Fruit fly (Drosophila melanogaster): ENCODE measurements around the gene CG6700.

Gene CG6700

DNA sequence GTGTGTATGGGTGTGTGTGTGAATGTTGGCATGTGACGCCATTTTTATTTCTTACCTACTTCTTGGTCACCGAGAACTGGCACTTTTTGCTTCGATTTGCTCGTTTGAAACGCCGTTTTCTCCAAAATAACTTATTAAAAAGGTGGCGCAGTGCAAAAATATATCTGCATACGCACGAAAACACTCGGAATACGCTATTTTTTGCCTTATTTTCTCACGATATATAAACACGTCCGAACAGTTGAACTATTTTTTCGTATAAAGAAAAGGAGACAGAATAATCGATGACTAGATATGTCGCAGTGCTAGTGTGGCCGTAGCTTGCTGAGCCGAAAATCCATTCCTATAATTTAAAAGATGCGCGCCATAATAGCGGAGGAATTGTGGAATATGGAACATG is at the start of gene CG6700:
Gene CG6700, minus strand, starts transcription at position 272 of the 400 bp plus-strand sequence.
- TF ChIP-seq CTCF (optimal IDR thresholded peaks at IDR 0.05) (peak; percentile 12 to 19), CG8478 (optimal IDR thresholded peaks at IDR 0.05) (no peak)

DNA sequence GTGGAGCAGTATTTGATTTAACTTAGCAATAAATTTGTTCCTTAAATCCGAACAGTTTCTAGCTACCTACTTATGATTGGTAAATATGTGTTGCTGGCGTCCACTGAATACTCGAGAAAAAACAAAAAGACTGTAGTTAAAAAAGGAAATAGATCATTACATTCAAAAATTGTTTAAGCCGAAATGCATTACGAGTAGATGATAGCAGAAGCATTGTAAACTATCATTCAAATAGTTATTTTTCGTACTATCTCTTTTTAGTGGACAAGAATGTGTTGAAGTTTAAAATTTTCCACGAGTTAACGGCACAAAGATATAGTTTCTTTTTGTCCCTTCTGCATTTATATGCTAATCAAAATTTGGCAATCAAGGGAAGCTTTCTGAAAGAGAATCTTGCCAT is 46.4 kb upstream of the CG6700 start, which contains the start of gene CG14071:
Gene CG14071, minus strand, starts transcription at position 101 of the 400 bp plus-strand sequence.
- TF ChIP-seq CG8478 (optimal IDR thresholded peaks at IDR 0.05) (no peak), CTCF (optimal IDR thresholded peaks at IDR 0.05) (no peak)

DNA sequence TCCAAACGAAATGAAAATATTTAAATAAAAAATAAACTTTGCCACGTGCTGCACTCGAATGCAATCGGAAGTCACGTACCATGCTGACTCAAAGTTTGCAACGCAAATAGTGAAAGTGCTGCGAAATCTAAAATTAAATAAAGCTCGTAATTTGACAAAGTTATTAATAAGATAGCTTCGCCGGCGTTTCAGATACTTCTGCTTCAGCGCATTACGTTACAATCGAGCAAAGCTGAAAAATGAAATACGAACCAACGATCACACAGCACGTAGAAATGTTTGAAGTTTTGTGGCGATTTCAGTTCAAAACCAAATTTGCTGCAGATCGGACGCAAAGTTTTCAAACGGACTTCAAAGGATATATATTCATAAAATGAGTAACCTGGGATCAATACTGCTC is 27.5 kb upstream of the CG6700 start, which contains the start of gene CG12517:
Gene CG12517, plus strand, starts transcription at position 301 of the 400 bp plus-strand sequence.
- TF ChIP-seq CG8478 (optimal IDR thresholded peaks at IDR 0.05) (no peak), CTCF (optimal IDR thresholded peaks at IDR 0.05) (no peak)

DNA sequence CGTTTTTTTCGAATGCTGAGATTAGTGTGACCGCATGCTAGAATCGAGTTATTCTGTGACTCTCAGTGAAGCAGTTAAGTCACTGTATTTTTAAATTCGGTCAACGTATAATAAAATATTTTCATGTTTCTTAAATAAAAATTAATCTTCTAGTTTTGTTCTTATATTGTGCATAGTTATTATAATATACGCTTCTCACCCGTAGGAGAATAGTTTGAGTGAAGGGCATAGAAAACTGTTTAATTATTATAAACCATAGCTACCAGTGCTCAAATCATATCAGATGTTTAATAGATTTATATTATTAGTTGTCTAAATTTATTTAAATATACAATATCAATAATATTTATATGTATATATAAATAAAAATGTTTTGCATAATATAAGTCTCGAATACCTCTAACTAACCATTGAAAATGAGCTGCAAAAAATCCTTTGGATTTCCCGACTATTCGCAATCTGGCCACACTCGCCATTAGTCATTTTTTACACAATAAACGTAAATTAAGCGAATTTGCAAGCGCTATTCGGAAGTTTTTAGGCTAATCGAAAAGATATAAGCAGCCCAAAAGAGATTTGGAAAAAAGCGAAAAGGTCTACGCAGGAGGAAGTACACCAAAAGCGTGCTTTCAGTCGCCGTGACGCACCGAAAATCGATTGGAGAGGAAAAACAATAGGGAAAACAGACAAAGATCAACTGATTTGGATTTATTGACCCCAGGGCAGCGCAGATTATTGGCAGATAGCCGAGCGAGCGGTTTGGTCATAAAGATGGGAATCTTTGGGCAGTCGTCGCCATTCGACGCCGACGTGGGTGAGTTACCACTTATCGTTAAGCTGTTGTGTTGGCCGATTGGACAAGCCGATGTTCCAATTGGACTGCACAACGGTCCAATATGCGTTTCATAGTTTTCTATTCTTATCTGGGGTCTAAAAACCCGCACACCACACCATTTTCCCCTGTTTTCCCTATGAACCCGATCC is 16.0 kb upstream of the CG6700 start, which contains the start of the genes aurB and Stam:
Gene aurB, minus strand, starts transcription at position 31 of the 984 bp plus-strand sequence.
Gene Stam, plus strand, starts transcription at position 473 of the 984 bp plus-strand sequence.
- TF ChIP-seq CG8478 (optimal IDR thresholded peaks at IDR 0.05) (no peak), CTCF (optimal IDR thresholded peaks at IDR 0.05) (no peak)

DNA sequence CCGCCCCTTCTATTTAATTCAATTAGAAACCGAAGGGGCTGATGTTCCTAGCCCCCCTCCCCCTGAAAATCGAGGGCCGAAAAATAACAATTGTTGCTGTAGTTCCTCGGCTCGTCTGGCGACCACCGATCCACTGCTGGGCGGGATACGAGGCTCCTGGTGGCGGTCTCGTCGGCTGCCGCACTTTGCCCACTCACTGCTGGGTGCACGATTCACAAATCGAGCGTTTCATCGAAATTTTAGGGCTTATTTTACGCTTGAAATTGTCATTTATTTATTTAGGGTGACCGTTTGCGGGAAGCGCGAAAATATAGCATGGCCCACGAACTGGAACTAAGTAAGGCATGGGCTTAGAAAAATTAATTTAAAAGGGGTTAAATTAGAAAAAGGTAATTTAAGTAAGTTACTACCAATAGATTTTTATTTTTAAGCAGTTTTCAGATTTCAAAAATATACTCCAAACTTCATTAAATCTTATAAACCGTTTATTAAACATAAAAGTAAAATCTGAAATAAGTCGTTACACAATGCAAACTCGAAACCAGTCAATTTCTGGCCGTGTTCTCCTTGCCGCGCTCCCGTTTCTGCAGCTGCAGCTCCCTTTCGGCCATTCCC is 14.0 kb upstream of the CG6700 start, which contains the start of gene Dnz1:
Gene Dnz1, minus strand, starts transcription at position 317 of the 615 bp plus-strand sequence.
- TF ChIP-seq CG8478 (optimal IDR thresholded peaks at IDR 0.05) (no peak), CTCF (optimal IDR thresholded peaks at IDR 0.05) (no peak)

DNA sequence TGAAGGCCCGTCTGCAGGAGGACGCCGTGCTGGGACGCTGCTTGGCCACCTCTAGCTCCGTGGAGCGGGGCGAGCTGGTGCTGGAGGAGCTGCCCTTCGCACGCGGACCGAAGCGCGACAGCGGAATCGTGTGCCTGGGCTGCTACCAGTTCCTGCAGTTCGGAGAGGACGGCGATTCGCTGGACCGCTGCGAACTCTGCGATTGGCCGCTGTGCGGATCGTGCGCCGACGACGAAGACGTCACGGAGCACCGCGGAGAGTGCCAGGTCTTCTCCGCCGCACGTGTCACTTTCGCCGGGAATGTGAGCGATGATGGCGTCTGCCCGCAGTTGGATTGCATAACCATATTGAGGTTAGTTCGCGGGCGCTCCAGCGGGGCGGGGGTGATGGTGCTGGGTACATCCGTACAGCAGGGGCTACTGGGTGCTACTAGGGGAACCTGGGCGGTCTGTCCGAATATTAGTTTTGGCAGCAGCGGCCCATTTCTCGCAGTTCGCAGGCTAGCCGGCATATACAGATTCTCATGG is 9.0 kb upstream of the CG6700 start:
- TF ChIP-seq CTCF (optimal IDR thresholded peaks at IDR 0.05): no peak
- no peak for TF ChIP-seq CG8478 (optimal IDR thresholded peaks at IDR 0.05)

DNA sequence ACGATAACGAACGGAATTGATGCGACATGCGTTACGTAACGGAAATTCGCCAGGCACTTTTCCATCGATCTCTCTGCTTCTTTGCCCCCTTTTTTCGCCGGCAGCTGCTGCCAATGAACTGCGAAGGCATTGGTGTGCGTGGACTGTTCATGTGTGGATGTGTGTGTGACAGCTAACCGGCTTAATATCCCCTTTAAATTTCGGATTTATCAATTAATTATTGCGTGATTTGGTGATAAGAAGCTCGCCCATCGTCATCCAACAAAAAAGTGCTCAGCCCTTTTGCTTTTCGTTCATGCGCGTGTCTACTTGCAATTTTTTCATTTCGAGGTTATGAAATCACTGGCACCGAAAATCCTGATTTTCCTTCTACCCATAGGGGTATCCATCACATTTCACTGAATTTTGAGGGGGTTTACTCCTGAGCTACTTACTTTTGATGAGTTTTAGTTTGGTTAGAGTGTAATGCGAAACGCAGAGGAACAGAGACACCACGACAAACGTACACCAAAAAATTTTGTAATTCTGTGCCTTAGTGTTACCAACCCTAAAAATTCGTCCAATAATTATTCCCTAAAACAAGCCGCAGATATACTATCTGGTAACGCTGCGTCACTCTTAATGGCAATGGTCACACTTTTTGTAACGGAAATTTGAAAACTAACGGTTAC is 8.1 kb upstream of the CG6700 start, which contains the start of gene porin:
Gene porin, minus strand, starts transcription at position 529 of the 671 bp plus-strand sequence.
- TF ChIP-seq CG8478 (optimal IDR thresholded peaks at IDR 0.05) (no peak), CTCF (optimal IDR thresholded peaks at IDR 0.05) (peak in 1 of 2 experiments; percentile 43)

DNA sequence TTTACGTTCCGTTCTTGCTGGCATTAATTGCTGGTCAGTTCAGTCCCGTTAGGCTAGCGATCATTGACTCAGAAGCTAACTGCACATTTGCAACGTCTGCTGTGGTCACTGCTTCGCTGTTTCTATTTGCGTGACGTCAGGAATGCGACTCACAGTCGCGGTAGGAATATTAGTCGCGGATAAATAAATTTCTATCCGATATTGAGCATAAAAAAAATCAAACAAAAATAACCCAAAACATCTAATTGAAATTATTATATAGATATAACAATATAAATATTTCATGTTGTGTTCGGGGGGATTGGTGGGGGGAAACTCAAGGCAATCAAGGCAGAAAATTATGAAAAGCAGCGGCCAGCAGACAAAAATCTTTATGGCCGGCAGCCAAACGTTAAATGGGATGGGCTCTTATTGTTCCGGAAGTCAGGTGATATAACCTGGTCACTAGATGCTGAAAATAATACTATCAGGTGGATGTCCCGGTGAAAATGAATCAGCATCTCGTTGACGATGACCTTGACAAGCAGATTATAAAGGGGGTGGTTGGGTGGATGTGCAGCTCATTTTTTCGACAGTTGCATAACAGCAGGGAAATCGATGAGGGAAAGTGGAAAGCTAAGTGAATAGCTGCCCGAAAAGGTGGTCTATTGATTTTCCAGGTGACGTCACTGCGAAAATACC is 7.3 kb upstream of the CG6700 start, which contains the start of gene SmydA-3:
Gene SmydA-3, plus strand, starts transcription at position 631 of the 681 bp plus-strand sequence.
- TF ChIP-seq CTCF (optimal IDR thresholded peaks at IDR 0.05) (no peak), CG8478 (optimal IDR thresholded peaks at IDR 0.05) (no peak)

DNA sequence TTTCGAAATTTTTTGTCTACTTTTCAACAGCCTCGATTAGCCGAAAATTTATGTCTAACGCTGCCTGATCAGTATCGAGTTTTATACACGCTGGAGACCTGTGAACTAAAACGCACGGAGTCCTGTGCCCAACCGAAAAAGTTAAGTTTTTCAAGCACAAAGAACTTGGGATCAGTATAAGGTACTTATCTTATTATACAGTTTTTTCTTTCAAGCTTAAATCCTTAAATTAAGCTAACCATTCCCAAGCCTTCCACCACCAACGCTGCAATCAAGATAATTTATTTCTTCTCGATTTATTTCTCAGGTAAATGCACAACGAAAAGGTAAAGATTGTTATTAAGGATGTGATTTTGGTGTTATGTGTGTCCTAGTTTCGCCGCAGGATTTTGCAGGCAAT is 4.5 kb upstream of the CG6700 start, which contains the start of gene Porin2:
Gene Porin2, minus strand, starts transcription at position 101 of the 400 bp plus-strand sequence.
- TF ChIP-seq CG8478 (optimal IDR thresholded peaks at IDR 0.05) (no peak), CTCF (optimal IDR thresholded peaks at IDR 0.05) (no peak)

DNA sequence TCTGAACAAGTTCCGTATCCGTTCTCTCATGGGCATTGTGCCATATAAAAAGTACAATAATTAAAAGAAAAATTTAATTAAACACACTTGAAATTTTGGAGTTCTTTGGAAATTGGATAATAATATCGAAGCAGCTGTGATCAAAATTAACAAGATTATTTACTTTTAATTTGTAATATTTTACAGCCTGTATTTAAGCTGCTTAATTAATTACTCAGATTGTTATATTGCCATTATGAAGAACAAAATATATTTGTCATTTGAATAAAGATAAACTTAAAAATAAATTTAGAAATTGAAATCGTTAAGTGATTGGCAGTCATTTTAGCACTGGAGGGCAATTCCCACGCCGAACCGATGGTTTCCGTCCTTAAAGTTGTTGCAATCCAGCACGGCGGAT is 3.2 kb upstream of the CG6700 start, which contains the start of the genes CG17139 and CG17140:
Gene CG17139, minus strand, starts transcription at position 101 of the 400 bp plus-strand sequence.
Gene CG17140, minus strand, starts transcription at position 101 of the 400 bp plus-strand sequence.
- TF ChIP-seq CG8478 (optimal IDR thresholded peaks at IDR 0.05): no peak
- no peak for TF ChIP-seq CTCF (optimal IDR thresholded peaks at IDR 0.05)

DNA sequence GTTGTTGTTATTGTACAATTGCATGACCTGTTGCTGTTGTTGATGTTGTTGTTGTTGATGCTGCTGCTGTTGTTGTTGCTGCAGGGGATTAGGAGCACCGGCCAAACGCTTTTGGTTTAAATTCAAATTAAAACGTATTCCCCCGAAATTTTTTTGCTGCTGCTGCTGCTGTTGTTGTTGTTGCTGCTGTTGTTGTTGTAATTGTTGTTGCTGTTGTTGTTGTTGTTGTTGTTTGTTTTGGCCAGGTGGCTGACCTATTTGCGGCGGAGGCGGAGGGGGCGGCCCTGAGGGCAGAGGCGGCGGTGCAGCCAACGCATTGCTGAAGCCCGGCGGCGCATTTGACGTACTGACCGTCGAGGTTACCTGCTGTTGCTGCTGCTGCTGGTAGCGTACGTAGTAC is 778 bp downstream of the CG6700 start:
- TF ChIP-seq CTCF (optimal IDR thresholded peaks at IDR 0.05): no peak
- no peak for TF ChIP-seq CG8478 (optimal IDR thresholded peaks at IDR 0.05)

DNA sequence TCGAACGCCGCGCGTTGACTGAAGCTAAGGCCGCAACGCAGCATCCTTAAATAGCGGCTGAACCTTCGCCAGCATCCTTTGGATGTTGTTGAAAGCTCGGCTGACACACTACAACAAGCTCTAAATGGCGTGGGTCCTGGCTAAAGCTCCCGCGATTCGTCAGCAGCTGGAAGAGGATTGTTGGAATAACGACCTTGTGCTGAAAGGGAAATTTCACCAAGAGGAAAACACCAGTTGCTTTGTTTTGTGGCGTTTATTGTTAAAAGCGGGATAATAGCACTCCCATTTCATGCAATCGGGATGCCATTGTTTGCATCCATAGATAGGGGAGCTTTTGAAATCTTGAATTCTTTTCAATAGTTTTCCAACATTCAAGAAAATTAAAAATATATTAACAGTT is 4.9 kb downstream of the CG6700 start, which contains the start of gene Nos:
Gene Nos, minus strand, starts transcription at position 21 of the 400 bp plus-strand sequence.
- no peak for TF ChIP-seq CG8478 (optimal IDR thresholded peaks at IDR 0.05)
- TF ChIP-seq CTCF (optimal IDR thresholded peaks at IDR 0.05): no peak

DNA sequence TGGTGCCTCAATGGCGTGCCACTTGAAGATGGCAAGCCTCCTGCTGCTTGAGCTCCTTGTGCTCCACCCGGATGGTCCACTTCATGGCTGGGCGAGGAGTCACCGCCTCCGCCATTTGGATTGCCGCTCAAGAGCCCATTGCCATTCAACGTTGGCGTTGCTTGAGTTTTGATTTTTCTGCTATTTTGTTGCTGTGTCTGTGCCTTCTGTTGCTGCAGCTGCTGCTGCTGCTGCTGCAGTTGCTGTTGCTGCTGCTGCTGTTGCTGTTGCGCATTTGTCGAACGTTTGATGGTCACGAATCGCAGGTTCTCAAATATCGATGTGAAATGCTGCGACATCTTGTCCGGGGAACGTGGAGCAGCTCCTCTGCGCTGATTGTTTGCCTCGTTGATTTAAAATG is 10.8 kb downstream of the CG6700 start:
- no peak for TF ChIP-seq CG8478 (optimal IDR thresholded peaks at IDR 0.05)
- TF ChIP-seq CTCF (optimal IDR thresholded peaks at IDR 0.05): no peak

All from S2 (cell line).